Fruit fly (Drosophila melanogaster): Measurements from ENCODE around the gene Ccp84Ae.

- TF ChIP-seq fru (GFP tag; optimal IDR thresholded peaks at IDR 0.05) (no peak), Abd-B (GFP tag; optimal IDR thresholded peaks at IDR 0.05) (no peak), CG32264 (GFP tag; optimal IDR thresholded peaks at IDR 0.05) (no peak), Hr78 (GFP tag; optimal IDR thresholded peaks at IDR 0.05) (no peak), psq (GFP tag; optimal IDR thresholded peaks at IDR 0.05) (no peak), usp (GFP tag; optimal IDR thresholded peaks at IDR 0.05) (no peak), Dfd (GFP tag; optimal IDR thresholded peaks at IDR 0.05) (no peak), sv (GFP tag; optimal IDR thresholded peaks at IDR 0.05) (no peak)
These were observed 23.3 kb downstream of the Ccp84Ae start for dm6 chr3R:6668234-6668633.
